Fruit fly (Drosophila melanogaster) whole organism, adult: ENCODE data around the gene PlexA.

Experiments used
- CG12768 ChIP-seq: fragments of 200-800 bp; sonication (Bioruptor generic); optimal IDR thresholded peaks from 2 replicates; lab custom pipeline; 2017; ENCODE audit warnings: missing biosample characterization, missing genetic modification characterization, mild to moderate bottlenecking, moderate library complexity, missing genetic modification reagents
- CG1620 ChIP-seq: fragments of 200-800 bp; sonication (Bioruptor generic); optimal IDR thresholded peaks from 2 replicates; lab custom pipeline; 2016; ENCODE audit warnings: missing biosample characterization, missing genetic modification characterization
- CG7045 ChIP-seq: fragments of 200-800 bp; sonication (Bioruptor generic); optimal IDR thresholded peaks from 2 replicates; lab custom pipeline; 2017; ENCODE audit warnings: missing biosample characterization, mild to moderate bottlenecking, missing genetic modification characterization
- CG7101 ChIP-seq: fragments of 200-800 bp; sonication (Bioruptor generic); optimal IDR thresholded peaks from 2 replicates; lab custom pipeline; 2018; ENCODE audit warnings: missing biosample characterization, mild to moderate bottlenecking, missing genetic modification characterization, moderate library complexity
- Clk ChIP-seq: fragments of 200-800 bp; sonication (Bioruptor generic); optimal IDR thresholded peaks from 2 replicates; lab custom pipeline; 2017; ENCODE audit warnings: missing biosample characterization, missing genetic modification characterization
- Crg-1 ChIP-seq: fragments of 200-800 bp; sonication (Bioruptor generic); optimal IDR thresholded peaks from 2 replicates; lab custom pipeline; 2016; ENCODE audit warnings: missing biosample characterization, missing genetic modification characterization
- Hr96 ChIP-seq: fragments of 200-800 bp; sonication (Bioruptor generic); optimal IDR thresholded peaks from 2 replicates; lab custom pipeline; 2016; ENCODE audit warnings: missing biosample characterization, missing genetic modification characterization
- Mnt ChIP-seq: fragments of 200-800 bp; sonication (Bioruptor generic); optimal IDR thresholded peaks from 2 replicates; lab custom pipeline; 2016; ENCODE audit warnings: missing biosample characterization, mild to moderate bottlenecking, missing genetic modification characterization
- bab1 ChIP-seq: fragments of 200-800 bp; sonication (Bioruptor generic); optimal IDR thresholded peaks from 3 replicates; lab custom pipeline; 2019; ENCODE audit warnings: missing biosample characterization, mild to moderate bottlenecking, missing genetic modification characterization, moderate library complexity
- cnc ChIP-seq, 2 experiments: fragments of >200 bp; optimal IDR thresholded peaks; 2 replicates each; lab custom pipeline; 2017
- kay ChIP-seq: fragments of 200-800 bp; sonication (Bioruptor generic); peaks from one replicate; lab custom pipeline; 2016; ENCODE audit warnings: missing biosample characterization, missing genetic modification characterization, borderline replicate concordance
- ovo ChIP-seq: fragments of 200-800 bp; sonication (Bioruptor generic); optimal IDR thresholded peaks from 2 replicates; lab custom pipeline; 2016; ENCODE audit warnings: missing biosample characterization, missing genetic modification characterization
- tj ChIP-seq: fragments of 200-800 bp; sonication (Bioruptor generic); optimal IDR thresholded peaks from 3 replicates; lab custom pipeline; 2017; ENCODE audit warnings: missing biosample characterization, mild to moderate bottlenecking, missing genetic modification characterization, moderate library complexity
- toe ChIP-seq: fragments of 200-800 bp; sonication (Bioruptor generic); optimal IDR thresholded peaks from 2 replicates; lab custom pipeline; 2016; ENCODE audit warnings: missing biosample characterization, missing genetic modification characterization

dm6 chr4:1026806-1027431 is at the start of gene PlexA:
- TF ChIP-seq CG1620 (GFP tag; lab: Kevin White, UChicago) (peak; percentile 48), Crg-1 (GFP tag; lab: Kevin White, UChicago) (peak; percentile 28), Hr96 (no peak), kay (GFP tag; lab: Kevin White, UChicago) (peak; percentile 23), tj (GFP tag; lab: Kevin White, UChicago) (peak; percentile 1), ovo (GFP tag; lab: Kevin White, UChicago) (peak; percentile 55), cnc (optimal IDR thresholded peaks at IDR 0.05; lab: Kevin White, UChicago) (no peak), CG7101 (tag; lab: Kevin White, UChicago) (peak; percentile 84), Mnt (GFP tag; lab: Kevin White, UChicago) (peak; percentile 24), toe (no peak), bab1 (GFP tag; lab: Kevin White, UChicago) (peak; percentile 40), CG7045 (GFP tag; lab: Kevin White, UChicago) (peak; percentile 65), CG12768 (GFP tag; lab: Kevin White, UChicago) (peak; percentile 80), Clk (GFP tag; lab: Kevin White, UChicago) (peak; percentile 77)
